Worm (Caenorhabditis elegans): ENCODE results near the gene K07F5.16.
"Not testable (repeated sequence)": the region's sequence is repeated elsewhere in the genome, so short reads cannot be mapped to it uniquely, and the experiment has no call there.

The K07F5.16 gene

DNA sequence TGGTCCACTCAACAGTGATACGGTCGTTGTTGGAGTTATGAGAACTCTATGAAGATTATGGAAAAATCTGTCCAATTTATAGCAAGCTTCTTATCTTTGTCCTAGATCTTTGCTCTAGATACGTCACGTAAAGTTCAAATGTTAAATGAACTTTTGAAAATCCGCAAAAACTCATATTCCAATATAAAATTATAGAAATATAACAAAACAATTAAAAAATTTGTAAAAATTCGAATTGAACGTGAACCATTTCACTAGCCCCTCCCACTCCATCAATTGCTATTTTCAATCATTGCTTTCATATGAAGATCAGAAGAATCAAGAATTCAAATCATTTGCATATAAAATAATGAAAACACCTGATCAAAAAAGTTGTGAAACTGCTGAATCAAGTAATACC lies 31.3 kb upstream of the K07F5.16 start, which contains the start of gene kin-21:
Gene kin-21, plus strand, starts transcription at position 301 of the 400 bp plus-strand sequence.
- TF ChIP-seq nhr-237 (tag; optimal IDR thresholded peaks at IDR 0.05) (no peak), M03D4.4 (tag; optimal IDR thresholded peaks at IDR 0.05) (no peak), pha-4 (tag; optimal IDR thresholded peaks at IDR 0.05) (no peak), elt-1 (tag; optimal IDR thresholded peaks at IDR 0.05; ENCODE audit: borderline replicate concordance, insufficient read depth) (no peak), elt-3 (tag; optimal IDR thresholded peaks at IDR 0.05) (no peak), sptf-1 (tag; optimal IDR thresholded peaks at IDR 0.05) (no peak), mab-5 (tag; optimal IDR thresholded peaks at IDR 0.05) (no peak), drap-1 (GFP tag; optimal IDR thresholded peaks at IDR 0.05) (no peak)

DNA sequence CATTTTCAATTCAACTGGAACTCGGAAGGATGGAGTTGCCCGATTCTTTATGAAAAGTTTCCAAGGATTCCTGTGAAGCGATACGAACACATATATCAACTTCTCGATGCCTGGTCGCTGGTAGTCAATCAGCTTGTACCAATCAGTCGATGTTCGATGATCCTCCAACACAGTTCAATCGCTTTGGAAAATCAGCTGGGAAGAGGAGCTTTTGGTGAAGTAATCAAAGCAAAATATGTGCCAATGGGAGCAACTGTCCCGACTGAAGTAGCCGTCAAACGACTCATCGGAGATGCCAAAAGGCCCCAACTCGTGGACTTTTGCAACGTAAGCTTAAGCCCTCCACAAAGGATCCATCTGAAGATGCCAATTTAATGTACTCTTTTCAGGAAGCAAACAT lies 30.6 kb upstream of the K07F5.16 start:
- TF ChIP-seq unc-120 (tag; optimal IDR thresholded peaks at IDR 0.05; ENCODE audit: poor library complexity, severe bottlenecking) (no peak), mep-1 (tag; optimal IDR thresholded peaks at IDR 0.05) (no peak), tbx-8 (GFP tag; optimal IDR thresholded peaks at IDR 0.05) (no peak), nhr-237 (tag; optimal IDR thresholded peaks at IDR 0.05) (no peak), ces-1 (GFP tag; optimal IDR thresholded peaks at IDR 0.05) (no peak), ham-2 (GFP tag; optimal IDR thresholded peaks at IDR 0.05) (no peak)

DNA sequence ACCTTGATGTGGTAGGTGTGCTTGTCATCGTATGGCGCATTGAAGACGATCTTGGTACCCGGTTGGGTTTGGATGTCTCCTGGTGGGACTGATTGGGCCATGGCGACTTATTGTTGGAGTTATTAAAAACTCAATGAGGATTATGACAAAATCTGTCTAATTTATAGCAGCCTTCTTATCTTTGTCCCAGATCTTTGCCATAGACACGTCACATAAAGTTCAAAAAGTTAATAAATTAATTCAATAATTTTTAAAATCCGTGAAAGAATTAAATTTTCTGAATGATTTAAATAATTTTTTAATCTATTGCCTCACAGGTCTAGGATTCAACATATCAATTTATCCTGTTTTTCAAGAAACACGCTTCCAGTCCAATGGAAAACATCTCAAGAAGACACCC lies 27.6 kb upstream of the K07F5.16 start, which contains the start of gene msp-81:
Gene msp-81, minus strand, starts transcription at position 101 of the 400 bp plus-strand sequence.
- TF ChIP-seq mls-2 (tag; optimal IDR thresholded peaks at IDR 0.05): no peak
- TF ChIP-seq tbx-8 (GFP tag; optimal IDR thresholded peaks at IDR 0.05): no peak
- TF ChIP-seq nhr-237 (tag; optimal IDR thresholded peaks at IDR 0.05): no peak
- TF ChIP-seq ces-1 (GFP tag; optimal IDR thresholded peaks at IDR 0.05): no peak
- TF ChIP-seq unc-120 (tag; optimal IDR thresholded peaks at IDR 0.05; ENCODE audit: poor library complexity, severe bottlenecking): no peak
- no peak for TF ChIP-seq sem-2 (GFP tag; optimal IDR thresholded peaks at IDR 0.05)
- no peak for TF ChIP-seq zip-8 (tag; optimal IDR thresholded peaks at IDR 0.05)
- no peak for TF ChIP-seq nhr-12 (tag; optimal IDR thresholded peaks at IDR 0.05)
- TF ChIP-seq cnd-1 (tag; optimal IDR thresholded peaks at IDR 0.05): no peak
- no peak for TF ChIP-seq nhr-28 (tag; optimal IDR thresholded peaks at IDR 0.05)
- no peak for TF ChIP-seq elt-1 (tag; optimal IDR thresholded peaks at IDR 0.05; ENCODE audit: borderline replicate concordance, insufficient read depth)
- TF ChIP-seq ham-2 (GFP tag; optimal IDR thresholded peaks at IDR 0.05): no peak
- no peak for TF ChIP-seq mab-5 (tag; optimal IDR thresholded peaks at IDR 0.05)
- TF ChIP-seq ztf-11 (tag; optimal IDR thresholded peaks at IDR 0.05): no peak

DNA sequence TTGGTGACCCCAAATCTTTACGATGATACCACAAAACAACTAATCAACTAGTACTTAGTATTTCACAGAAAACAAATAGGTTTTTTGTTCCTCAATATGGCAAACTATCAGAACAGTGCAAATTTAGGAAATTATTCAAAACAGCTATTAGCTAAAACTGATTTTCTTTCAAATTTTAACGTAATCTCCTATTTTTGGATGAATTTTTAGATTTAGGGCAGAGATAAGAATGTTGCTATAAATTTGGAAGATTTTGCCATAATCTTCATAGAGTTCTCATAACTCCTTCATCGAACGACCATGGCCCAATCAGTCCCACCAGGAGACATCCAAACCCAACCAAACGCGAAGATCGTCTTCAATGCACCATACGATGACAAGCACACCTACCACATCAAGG lies 26.6 kb upstream of the K07F5.16 start, which contains the start of gene msp-10:
Gene msp-10, plus strand, starts transcription at position 301 of the 400 bp plus-strand sequence.
- not testable (repeated sequence) for TF ChIP-seq drap-1, ces-1, sem-2 (GFP tag; optimal IDR thresholded peaks at IDR 0.05)

DNA sequence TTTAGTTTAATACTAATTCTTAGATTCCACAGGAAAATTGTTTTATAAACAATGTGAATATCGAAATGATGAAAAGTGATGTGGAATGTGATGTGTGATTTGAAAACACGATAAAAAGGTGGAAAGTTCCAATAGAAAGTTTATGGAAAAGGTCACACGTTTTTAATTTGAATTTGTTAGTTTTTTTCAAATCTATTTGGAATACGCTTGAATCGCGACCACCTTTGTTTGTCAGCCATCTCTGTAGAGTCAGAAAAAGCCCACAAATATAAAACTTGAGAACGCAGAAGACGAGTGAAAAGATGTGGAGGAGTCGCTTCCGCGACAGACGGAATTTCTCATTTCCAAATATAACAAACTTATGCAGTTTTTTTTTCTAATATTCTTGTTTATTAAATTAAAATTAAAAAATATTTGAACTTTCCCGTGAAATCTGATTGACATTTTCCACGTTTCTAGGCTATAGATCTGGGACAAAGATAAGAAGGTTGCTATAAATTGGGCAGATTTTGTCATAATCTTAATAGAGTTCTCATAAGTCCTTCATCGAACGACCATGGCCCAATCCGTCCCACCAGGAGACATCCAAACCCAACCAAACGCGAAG lies 22.8 kb upstream of the K07F5.16 start, which contains the start of the genes kin-24 and msp-56:
Gene kin-24, minus strand, starts transcription at position 101 of the 607 bp plus-strand sequence.
Gene msp-56, plus strand, starts transcription at position 557 of the 607 bp plus-strand sequence.
- TF ChIP-seq M03D4.4 (tag; optimal IDR thresholded peaks at IDR 0.05) (no peak), nhr-2 (tag; optimal IDR thresholded peaks at IDR 0.05) (no peak), elt-3 (tag; optimal IDR thresholded peaks at IDR 0.05) (no peak), nhr-237 (tag; optimal IDR thresholded peaks at IDR 0.05) (no peak), ceh-39 (tag; optimal IDR thresholded peaks at IDR 0.05) (no peak), ceh-43 (GFP tag; optimal IDR thresholded peaks at IDR 0.05) (no peak), flh-1 (GFP tag; optimal IDR thresholded peaks at IDR 0.05) (no peak), hlh-1 (tag; optimal IDR thresholded peaks at IDR 0.05) (no peak), zip-8 (tag; optimal IDR thresholded peaks at IDR 0.05) (no peak), ces-1 (GFP tag; optimal IDR thresholded peaks at IDR 0.05) (no peak), lin-13 (tag; optimal IDR thresholded peaks at IDR 0.05) (no peak), unc-120 (tag; optimal IDR thresholded peaks at IDR 0.05; ENCODE audit: poor library complexity, severe bottlenecking) (no peak)

DNA sequence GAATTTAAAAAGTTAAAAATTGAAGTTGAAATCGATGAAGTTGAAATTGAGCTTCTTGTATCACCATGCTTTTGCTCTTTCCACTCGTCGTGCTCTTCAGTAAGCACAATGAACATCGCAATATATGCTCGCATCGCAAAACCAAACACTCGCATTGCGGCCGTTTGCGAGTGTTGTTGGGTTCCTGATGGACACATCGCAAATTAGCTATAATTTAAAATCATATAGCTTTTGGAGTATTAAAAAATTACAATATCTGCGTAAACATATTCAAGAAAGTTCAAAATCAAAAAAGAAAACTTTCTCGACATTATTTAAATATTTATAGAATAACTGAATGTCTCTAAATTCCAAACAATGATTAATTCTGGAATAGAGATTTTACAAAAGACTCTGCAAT lies 21.8 kb upstream of the K07F5.16 start, which contains the start of gene K07F5.17:
Gene K07F5.17, plus strand, starts transcription at position 301 of the 400 bp plus-strand sequence.
- TF ChIP-seq pha-4 (tag; optimal IDR thresholded peaks at IDR 0.05): no peak
- no peak for TF ChIP-seq sptf-1 (tag; optimal IDR thresholded peaks at IDR 0.05)
- TF ChIP-seq flh-1 (GFP tag; optimal IDR thresholded peaks at IDR 0.05): no peak
- no peak for TF ChIP-seq mls-2 (tag; optimal IDR thresholded peaks at IDR 0.05)
